Worm (Caenorhabditis elegans): ENCODE data around the gene nspc-18.

Gene nspc-18

ce11 chrX:14527559-14527958 lies at the start of gene nspc-18:
TSS of gene nspc-18 (minus strand) at chrX:14527659.
- TF ChIP-seq ceh-43 (GFP tag; optimal IDR thresholded peaks at IDR 0.05) (no peak), bed-3 (GFP tag; optimal IDR thresholded peaks at IDR 0.05) (no peak), mab-5 (tag; optimal IDR thresholded peaks at IDR 0.05) (no peak), pha-4 (tag; optimal IDR thresholded peaks at IDR 0.05) (no peak), drap-1 (GFP tag; optimal IDR thresholded peaks at IDR 0.05) (no peak), ceh-39 (tag; optimal IDR thresholded peaks at IDR 0.05) (no peak), nhr-2 (tag; optimal IDR thresholded peaks at IDR 0.05) (no peak), lin-32 (GFP tag; optimal IDR thresholded peaks at IDR 0.05) (no peak), ham-2 (GFP tag; optimal IDR thresholded peaks at IDR 0.05) (no peak), elt-3 (tag; optimal IDR thresholded peaks at IDR 0.05) (no peak), cnd-1 (tag; optimal IDR thresholded peaks at IDR 0.05) (no peak), hlh-1 (tag; optimal IDR thresholded peaks at IDR 0.05) (no peak), snpc-4 (tag; optimal IDR thresholded peaks at IDR 0.05) (no peak), nhr-28 (tag; optimal IDR thresholded peaks at IDR 0.05) (no peak), ztf-11 (tag; optimal IDR thresholded peaks at IDR 0.05) (no peak), unc-39 (tag; optimal IDR thresholded peaks at IDR 0.05) (no peak), nhr-76 (tag; optimal IDR thresholded peaks at IDR 0.05) (no peak)

DNA sequence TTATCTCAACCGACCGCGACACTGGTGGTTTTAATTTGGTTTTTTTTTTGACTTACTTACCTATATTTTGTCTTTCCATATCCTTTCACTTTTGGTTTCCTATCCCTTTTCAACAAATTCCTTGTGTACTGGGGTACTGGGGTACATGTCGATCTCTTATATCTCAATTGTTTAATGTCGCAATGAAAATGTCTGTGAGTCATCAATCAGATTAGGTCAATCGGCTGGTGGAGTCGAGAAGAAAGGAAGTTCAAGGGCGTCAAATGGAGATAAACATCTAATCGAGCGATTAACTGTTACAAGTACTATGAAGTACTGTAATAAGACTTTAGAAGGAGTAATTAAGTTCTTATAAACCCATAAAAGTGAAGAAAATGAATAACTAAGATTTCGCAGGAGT lies 48.5 kb upstream of the nspc-18 start:
- TF ChIP-seq nhr-2 (tag; optimal IDR thresholded peaks at IDR 0.05) (peak; percentile 78), blmp-1 (tag; optimal IDR thresholded peaks at IDR 0.05) (no peak), mls-2 (tag; optimal IDR thresholded peaks at IDR 0.05) (no peak), nhr-12 (tag; optimal IDR thresholded peaks at IDR 0.05) (no peak), elt-1 (tag; optimal IDR thresholded peaks at IDR 0.05; ENCODE audit: borderline replicate concordance, insufficient read depth) (peak; percentile 82), ceh-43 (GFP tag; optimal IDR thresholded peaks at IDR 0.05) (no peak), nhr-76 (tag; optimal IDR thresholded peaks at IDR 0.05) (no peak), sem-2 (GFP tag; optimal IDR thresholded peaks at IDR 0.05) (no peak), ceh-83 (GFP tag; optimal IDR thresholded peaks at IDR 0.05) (no peak), unc-120 (tag; optimal IDR thresholded peaks at IDR 0.05; ENCODE audit: poor library complexity, severe bottlenecking) (no peak), unc-62 (GFP tag; optimal IDR thresholded peaks at IDR 0.05) (peak; percentile 86)

- TF ChIP-seq pha-4 (tag; optimal IDR thresholded peaks at IDR 0.05) (no peak), unc-39 (tag; optimal IDR thresholded peaks at IDR 0.05) (no peak), nhr-237 (tag; optimal IDR thresholded peaks at IDR 0.05) (no peak), sem-2 (GFP tag; optimal IDR thresholded peaks at IDR 0.05) (no peak)
Measured at ce11 chrX:14572419-14572818, 45.0 kb upstream of the nspc-18 start, which contains the start of gene lron-1. TSS of gene lron-1 (plus strand) at chrX:14572719.

DNA sequence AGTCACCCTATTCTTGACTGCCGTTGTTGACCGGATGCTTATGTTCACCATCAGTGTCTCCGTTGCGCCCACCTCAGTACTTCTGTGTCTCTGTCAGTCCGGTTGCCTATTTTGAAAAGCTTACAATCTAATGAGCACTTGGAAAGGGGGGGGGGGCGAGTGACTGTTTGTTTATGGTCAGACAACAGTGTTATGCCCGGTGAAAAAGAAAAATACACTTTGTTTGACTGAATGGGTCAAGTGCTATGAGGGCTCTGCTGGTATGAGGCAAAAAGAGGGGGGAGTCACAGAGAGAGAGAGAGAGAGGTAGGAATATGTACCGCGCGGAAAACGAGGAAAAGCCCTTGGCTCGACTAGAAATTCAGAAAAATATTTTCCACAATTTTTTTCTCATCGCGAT lies 43.8 kb upstream of the nspc-18 start:
- TF ChIP-seq snpc-4 (tag; optimal IDR thresholded peaks at IDR 0.05): no peak
- TF ChIP-seq nhr-28 (tag; optimal IDR thresholded peaks at IDR 0.05): no peak
- TF ChIP-seq ztf-11 (tag; optimal IDR thresholded peaks at IDR 0.05): no peak
- TF ChIP-seq sptf-1 (tag; optimal IDR thresholded peaks at IDR 0.05): peak; percentile 56
- TF ChIP-seq nhr-76 (tag; optimal IDR thresholded peaks at IDR 0.05): no peak
- TF ChIP-seq ceh-83 (GFP tag; optimal IDR thresholded peaks at IDR 0.05): no peak
- TF ChIP-seq ceh-43 (GFP tag; optimal IDR thresholded peaks at IDR 0.05): no peak
- TF ChIP-seq elt-1 (tag; optimal IDR thresholded peaks at IDR 0.05; ENCODE audit: borderline replicate concordance, insufficient read depth): no peak
- no peak for TF ChIP-seq hlh-1 (tag; optimal IDR thresholded peaks at IDR 0.05)
- peak; percentile 13 for TF ChIP-seq nhr-237 (tag; optimal IDR thresholded peaks at IDR 0.05)
- peak; percentile 13 for TF ChIP-seq cnd-1 (tag; optimal IDR thresholded peaks at IDR 0.05)
- no peak for TF ChIP-seq M03D4.4 (tag; optimal IDR thresholded peaks at IDR 0.05)
- TF ChIP-seq ces-1 (GFP tag; optimal IDR thresholded peaks at IDR 0.05): no peak
- TF ChIP-seq mep-1 (tag; optimal IDR thresholded peaks at IDR 0.05): no peak
- TF ChIP-seq lsy-2 (tag; optimal IDR thresholded peaks at IDR 0.05): no peak
- TF ChIP-seq lin-32 (GFP tag; optimal IDR thresholded peaks at IDR 0.05): no peak
- TF ChIP-seq mab-5 (tag; optimal IDR thresholded peaks at IDR 0.05): no peak
- no peak for TF ChIP-seq nhr-12 (tag; optimal IDR thresholded peaks at IDR 0.05)

DNA sequence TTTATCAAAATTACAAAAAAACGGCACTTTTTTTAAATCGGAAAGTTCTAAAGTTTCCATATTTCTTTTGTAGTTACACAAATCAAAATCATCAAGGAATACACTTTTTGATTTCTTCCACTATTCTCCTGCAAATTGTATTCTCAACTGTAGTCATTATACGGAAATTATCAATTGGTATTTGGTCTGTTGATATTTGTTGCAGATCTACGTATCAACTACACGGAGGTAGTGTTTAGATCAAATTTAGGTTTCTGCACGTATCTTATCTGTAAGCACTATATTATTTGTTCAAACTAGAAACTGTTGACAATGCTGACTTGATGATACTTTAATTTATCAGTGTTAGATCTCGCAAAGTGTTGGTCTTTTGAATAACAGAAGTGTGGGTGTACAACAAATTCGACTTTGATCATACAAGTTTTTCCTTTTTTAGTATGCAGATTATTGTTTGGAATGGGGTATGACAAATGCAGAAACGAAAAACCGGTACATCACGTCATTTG lies 40.9 kb upstream of the nspc-18 start:
- no peak for TF ChIP-seq sptf-1 (tag; optimal IDR thresholded peaks at IDR 0.05)
- no peak for TF ChIP-seq flh-1 (GFP tag; optimal IDR thresholded peaks at IDR 0.05)
- TF ChIP-seq blmp-1 (tag; optimal IDR thresholded peaks at IDR 0.05): no peak
- TF ChIP-seq nhr-237 (tag; optimal IDR thresholded peaks at IDR 0.05): no peak
- no peak for TF ChIP-seq zip-8 (tag; optimal IDR thresholded peaks at IDR 0.05)
- TF ChIP-seq ces-1 (GFP tag; optimal IDR thresholded peaks at IDR 0.05): no peak
- TF ChIP-seq elt-1 (tag; optimal IDR thresholded peaks at IDR 0.05; ENCODE audit: borderline replicate concordance, insufficient read depth): no peak
- TF ChIP-seq cnd-1 (tag; optimal IDR thresholded peaks at IDR 0.05): no peak
- no peak for TF ChIP-seq nhr-76 (tag; optimal IDR thresholded peaks at IDR 0.05)
- no peak for TF ChIP-seq unc-120 (tag; optimal IDR thresholded peaks at IDR 0.05; ENCODE audit: poor library complexity, severe bottlenecking)
- TF ChIP-seq ceh-39 (tag; optimal IDR thresholded peaks at IDR 0.05): no peak
- no peak for TF ChIP-seq tbx-8 (GFP tag; optimal IDR thresholded peaks at IDR 0.05)
- TF ChIP-seq mls-2 (tag; optimal IDR thresholded peaks at IDR 0.05): no peak
- TF ChIP-seq sem-2 (GFP tag; optimal IDR thresholded peaks at IDR 0.05): no peak
- TF ChIP-seq pha-4 (tag; optimal IDR thresholded peaks at IDR 0.05): no peak
- TF ChIP-seq snpc-4 (tag; optimal IDR thresholded peaks at IDR 0.05): no peak
- TF ChIP-seq M03D4.4 (tag; optimal IDR thresholded peaks at IDR 0.05): no peak
- TF ChIP-seq ztf-11 (tag; optimal IDR thresholded peaks at IDR 0.05): no peak
- TF ChIP-seq lin-32 (GFP tag; optimal IDR thresholded peaks at IDR 0.05): no peak

Measured in whole organism, mixed stage, embryonic.